Fruit fly (Drosophila melanogaster) whole organism, embryonic: ENCODE measurements around the gene Ns1.
A peak's percentile ranks its signal among the peaks of the same experiment; 100 is the strongest.

Source experiments
- Ada2b ChIP-seq: fragments of 200-800 bp; sonication (Bioruptor generic); IDR thresholded peaks from 2 replicates; pipeline ENCODE4 v1.3.6; 2022; ENCODE audit warnings: missing biosample characterization, missing genetic modification characterization
- B-H2 ChIP-seq: fragments of 200-800 bp; sonication (Bioruptor generic); optimal IDR thresholded peaks from 2 replicates; lab custom pipeline; 2018; ENCODE audit warnings: missing biosample characterization, mild to moderate bottlenecking, missing genetic modification characterization
- CG10959 ChIP-seq: fragments of 200-800 bp; sonication (Bioruptor generic); IDR thresholded peaks from 2 replicates; pipeline ENCODE4 v1.3.6; 2022; ENCODE audit warnings: missing biosample characterization, missing genetic modification characterization
- CG12769 ChIP-seq: fragments of 200-800 bp; sonication (Bioruptor generic); optimal IDR thresholded peaks from 2 replicates; lab custom pipeline; 2019; ENCODE audit warnings: missing biosample characterization, mild to moderate bottlenecking, missing genetic modification characterization, moderate library complexity
- CG12942 ChIP-seq: fragments of 200-800 bp; sonication (Bioruptor generic); optimal IDR thresholded peaks from 3 replicates; lab custom pipeline; 2016; ENCODE audit warnings: missing biosample characterization, missing genetic modification characterization
- CG13296 ChIP-seq: fragments of 200-800 bp; sonication (Bioruptor generic); optimal IDR thresholded peaks from 3 replicates; lab custom pipeline; 2018; ENCODE audit warnings: missing biosample characterization, mild to moderate bottlenecking, missing genetic modification characterization
- CG14441 ChIP-seq: fragments of 200-800 bp; sonication (Bioruptor generic); IDR thresholded peaks from 2 replicates; pipeline ENCODE4 v1.3.6; 2022; ENCODE audit warnings: missing biosample characterization, missing genetic modification characterization
- CG14860 ChIP-seq: fragments of 200-800 bp; sonication (Bioruptor generic); IDR thresholded peaks from 3 replicates; pipeline ENCODE4 v1.3.6; 2022; ENCODE audit warnings: missing biosample characterization, missing genetic modification characterization; ENCODE audit not compliant: partially characterized antibody
- CG1529 ChIP-seq: fragments of 200-800 bp; sonication (Bioruptor generic); optimal IDR thresholded peaks from 3 replicates; lab custom pipeline; 2018; ENCODE audit warnings: missing biosample characterization, missing genetic modification characterization
- CG15601 ChIP-seq: fragments of 200-800 bp; sonication (Bioruptor generic); optimal IDR thresholded peaks from 3 replicates; lab custom pipeline; 2019; ENCODE audit warnings: missing biosample characterization, mild to moderate bottlenecking, missing genetic modification characterization, moderate library complexity
- CG17328 ChIP-seq: fragments of 200-800 bp; sonication (Bioruptor generic); IDR thresholded peaks from 2 replicates; pipeline ENCODE4 v1.3.6; 2022; ENCODE audit warnings: missing biosample characterization, missing genetic modification characterization
- CG17385 ChIP-seq: fragments of 200-800 bp; sonication (Bioruptor generic); optimal IDR thresholded peaks from 3 replicates; lab custom pipeline; 2018; ENCODE audit warnings: missing biosample characterization, mild to moderate bottlenecking, missing genetic modification characterization
- CG30403 ChIP-seq: fragments of 200-800 bp; sonication (Bioruptor generic); optimal IDR thresholded peaks from 3 replicates; lab custom pipeline; 2016; ENCODE audit warnings: missing biosample characterization, missing genetic modification characterization
- CG3163 ChIP-seq: fragments of 200-800 bp; sonication (Bioruptor generic); optimal IDR thresholded peaks from 3 replicates; lab custom pipeline; 2016; ENCODE audit warnings: missing biosample characterization, missing genetic modification characterization
- CG4404 ChIP-seq: fragments of 200-800 bp; sonication (Bioruptor generic); IDR thresholded peaks from 2 replicates; pipeline ENCODE4 v1.3.6; 2022; ENCODE audit warnings: missing biosample characterization, missing genetic modification characterization
- CG6813 ChIP-seq: fragments of 200-800 bp; sonication (Bioruptor generic); optimal IDR thresholded peaks from 2 replicates; lab custom pipeline; 2017; ENCODE audit warnings: missing biosample characterization, missing genetic modification characterization, mild to moderate bottlenecking, moderate library complexity, missing genetic modification reagents
- CG7271 ChIP-seq: fragments of 200-800 bp; sonication (Bioruptor generic); optimal IDR thresholded peaks from 2 replicates; lab custom pipeline; 2018; ENCODE audit warnings: missing biosample characterization, mild to moderate bottlenecking, missing genetic modification characterization, moderate library complexity
- CG7357 ChIP-seq: fragments of 200-800 bp; sonication (Bioruptor generic); IDR thresholded peaks from 3 replicates; pipeline ENCODE4 v1.3.6; 2022; ENCODE audit warnings: missing biosample characterization, missing genetic modification characterization
- CG8388 ChIP-seq: fragments of 200-800 bp; sonication (Bioruptor generic); optimal IDR thresholded peaks from 2 replicates; lab custom pipeline; 2019; ENCODE audit warnings: missing biosample characterization, mild to moderate bottlenecking, missing genetic modification characterization, moderate library complexity
- CG8924 ChIP-seq: fragments of 200-800 bp; optimal IDR thresholded peaks from 3 replicates; lab custom pipeline; 2019; ENCODE audit warnings: missing biosample characterization, mild to moderate bottlenecking, missing genetic modification characterization, moderate library complexity
- Chrac-16 ChIP-seq: fragments of 200-800 bp; sonication (Bioruptor generic); optimal IDR thresholded peaks from 3 replicates; lab custom pipeline; 2016; ENCODE audit warnings: missing biosample characterization, missing genetic modification characterization
- CoRest ChIP-seq: fragments of 200-800 bp; sonication (Bioruptor generic); optimal IDR thresholded peaks from 3 replicates; lab custom pipeline; 2018; ENCODE audit warnings: missing biosample characterization, mild to moderate bottlenecking, missing genetic modification characterization, moderate library complexity
- Dfd ChIP-seq, 2 experiments: fragments of >200 bp; optimal IDR thresholded peaks; 2 replicates each; lab custom pipeline; 2017; ENCODE audit warnings: missing biosample characterization in 2 of 2, missing genetic modification characterization in 2 of 2
- Dip2 ChIP-seq: fragments of 200-800 bp; sonication (Bioruptor generic); IDR thresholded peaks from 2 replicates; pipeline ENCODE4 v1.3.6; 2022; ENCODE audit warnings: missing biosample characterization, missing genetic modification characterization
- E2f1 ChIP-seq: fragments of 200-800 bp; sonication (Bioruptor generic); IDR thresholded peaks from 2 replicates; pipeline ENCODE4 v1.3.6; 2022; ENCODE audit warnings: missing biosample characterization, missing genetic modification characterization
- Elba2 ChIP-seq: fragments of 200-800 bp; sonication (Bioruptor generic); optimal IDR thresholded peaks from 3 replicates; lab custom pipeline; 2016; ENCODE audit warnings: missing biosample characterization, missing genetic modification characterization
- Hey ChIP-seq: fragments of 200-800 bp; sonication (Bioruptor generic); optimal IDR thresholded peaks from 3 replicates; lab custom pipeline; 2018; ENCODE audit warnings: missing biosample characterization, mild to moderate bottlenecking, missing genetic modification characterization
- MTF-1 ChIP-seq: fragments of 200-800 bp; sonication (Bioruptor generic); optimal IDR thresholded peaks from 2 replicates; lab custom pipeline; 2018; ENCODE audit warnings: missing biosample characterization, mild to moderate bottlenecking, missing genetic modification characterization, borderline replicate concordance
- Myb ChIP-seq: fragments of 200-800 bp; sonication (Bioruptor generic); optimal IDR thresholded peaks from 2 replicates; lab custom pipeline; 2016; ENCODE audit warnings: missing biosample characterization, missing genetic modification characterization
- NC2α ChIP-seq: fragments of 200-800 bp; sonication (Bioruptor generic); optimal IDR thresholded peaks from 2 replicates; lab custom pipeline; 2016; ENCODE audit warnings: missing biosample characterization, missing genetic modification characterization
- Stat92E ChIP-seq, 3 experiments: fragments of >200 bp in 2 of 3; fragments of 200-800 bp in 1 of 3; sonication (Bioruptor generic) in 1 of 3; optimal IDR thresholded peaks; 2 replicates each; lab custom pipeline; 2017 to 2019; ENCODE audit warnings: missing biosample characterization in 3 of 3, missing genetic modification characterization in 3 of 3, mild to moderate bottlenecking in 1 of 3, moderate library complexity in 1 of 3
- abd-A ChIP-seq: fragments of 200-800 bp; sonication (Bioruptor generic); optimal IDR thresholded peaks from 3 replicates; lab custom pipeline; 2019; ENCODE audit warnings: missing biosample characterization, mild to moderate bottlenecking, missing genetic modification characterization, moderate library complexity
- al ChIP-seq: fragments of 200-800 bp; sonication (Bioruptor generic); IDR thresholded peaks from 2 replicates; pipeline ENCODE4 v1.3.6; 2022; ENCODE audit warnings: missing biosample characterization, missing genetic modification characterization
- bab2 ChIP-seq: fragments of 200-800 bp; sonication (Bioruptor generic); optimal IDR thresholded peaks from 2 replicates; lab custom pipeline; 2016; ENCODE audit warnings: missing biosample characterization, missing genetic modification characterization
- cad ChIP-seq: fragments of >200 bp; optimal IDR thresholded peaks from 2 replicates; lab custom pipeline; 2017; ENCODE audit warnings: missing biosample characterization, missing genetic modification characterization
- exex ChIP-seq: fragments of 200-800 bp; sonication (Bioruptor generic); optimal IDR thresholded peaks from 4 replicates; lab custom pipeline; 2018; ENCODE audit warnings: missing biosample characterization, mild to moderate bottlenecking, missing genetic modification characterization, moderate library complexity
- fd102C ChIP-seq: fragments of 200-800 bp; sonication (Bioruptor generic); optimal IDR thresholded peaks from 2 replicates; lab custom pipeline; 2018; ENCODE audit warnings: missing biosample characterization, mild to moderate bottlenecking, missing genetic modification characterization, moderate library complexity
- hkb ChIP-seq, 2 experiments: fragments of 200-800 bp in 1 of 2; fragments of >200 bp in 1 of 2; sonication (Bioruptor generic) in 1 of 2; IDR thresholded peaks in 1 of 2; optimal IDR thresholded peaks in 1 of 2; 2 replicates each; pipeline versions ENCODE4 v1.3.6 to Lab custom; 2017 to 2022; ENCODE audit warnings: missing biosample characterization in 1 of 2, missing genetic modification characterization in 1 of 2
- inv ChIP-seq: fragments of 200-800 bp; sonication (Bioruptor generic); IDR thresholded peaks from 2 replicates; pipeline ENCODE4 v1.3.6; 2022; ENCODE audit warnings: missing biosample characterization, missing genetic modification characterization; ENCODE audit not compliant: partially characterized antibody
- pan ChIP-seq, 4 experiments: fragments of >200 bp in 3 of 4; fragments of 200-800 bp in 1 of 4; sonication (Bioruptor generic) in 1 of 4; optimal IDR thresholded peaks in 3 of 4; IDR thresholded peaks in 1 of 4; 2 replicates each; pipeline versions ENCODE4 v1.3.6 to Lab custom; 2017 to 2022; ENCODE audit warnings: missing biosample characterization in 2 of 4, missing genetic modification characterization in 2 of 4, mixed read lengths in 1 of 4
- peb ChIP-seq: fragments of 200-800 bp; sonication (Bioruptor generic); IDR thresholded peaks from 2 replicates; pipeline ENCODE4 v1.3.6; 2022; ENCODE audit warnings: missing biosample characterization, missing genetic modification characterization
- pita ChIP-seq: fragments of 200-800 bp; sonication (Bioruptor generic); optimal IDR thresholded peaks from 2 replicates; lab custom pipeline; 2017; ENCODE audit warnings: missing biosample characterization, mild to moderate bottlenecking, missing genetic modification characterization
- seq ChIP-seq: fragments of 200-800 bp; sonication (Bioruptor generic); IDR thresholded peaks from 2 replicates; pipeline ENCODE4 v1.3.6; 2022; ENCODE audit warnings: missing biosample characterization, missing genetic modification characterization
- sim ChIP-seq: fragments of 200-800 bp; sonication (Bioruptor generic); IDR thresholded peaks from 2 replicates; pipeline ENCODE4 v1.3.6; 2022; ENCODE audit warnings: missing biosample characterization, missing genetic modification characterization
- tin ChIP-seq: fragments of 200-800 bp; sonication (Bioruptor generic); optimal IDR thresholded peaks from 3 replicates; lab custom pipeline; 2016; ENCODE audit warnings: missing biosample characterization, missing genetic modification characterization
- trem ChIP-seq: fragments of 200-800 bp; optimal IDR thresholded peaks from 3 replicates; lab custom pipeline; 2019; ENCODE audit warnings: missing biosample characterization, mild to moderate bottlenecking, missing genetic modification characterization, moderate library complexity
- twi ChIP-seq: fragments of 200-800 bp; optimal IDR thresholded peaks from 2 replicates; lab custom pipeline; 2019; ENCODE audit warnings: missing biosample characterization, mild to moderate bottlenecking, missing genetic modification characterization, moderate library complexity
- zen2 ChIP-seq: fragments of 200-800 bp; sonication (Bioruptor generic); IDR thresholded peaks from 3 replicates; pipeline ENCODE4 v1.3.6; 2022; ENCODE audit warnings: missing biosample characterization, missing genetic modification characterization; ENCODE audit not compliant: partially characterized antibody

The Ns1 gene

dm6 chr3R:17080666-17081358 is 8.3 kb upstream of the Ns1 start (continued):
- TF ChIP-seq twi = peak; percentile 84
- TF ChIP-seq Myb (GFP tag; lab: Kevin White, UChicago) = peak; percentile 25
- peak; percentile 96 for TF ChIP-seq CG1529 (GFP tag; lab: Kevin White, UChicago)
- TF ChIP-seq CG10959 (GFP tag; lab: Robert Waterston, UW) = peak; percentile 77
- peak; percentile 94 for TF ChIP-seq tin (GFP tag; lab: Kevin White, UChicago)
- TF ChIP-seq Hey (tag; lab: Kevin White, UChicago) = no peak
- peak; percentile 94 for TF ChIP-seq Chrac-16 (GFP tag; lab: Kevin White, UChicago)
- peak; percentile 94 for TF ChIP-seq E2f1 (GFP tag; lab: Robert Waterston, UW)
- no peak for TF ChIP-seq hkb (optimal IDR thresholded peaks at IDR 0.05; lab: Kevin White, UChicago)
- TF ChIP-seq hkb (GFP tag; IDR thresholded peaks at IDR 0.05; lab: Robert Waterston, UW) = peak; percentile 98
- TF ChIP-seq CG7271 (tag; lab: Kevin White, UChicago) = no peak
- peak; percentile 90 for TF ChIP-seq peb (GFP tag; lab: Robert Waterston, UW)
- TF ChIP-seq MTF-1 = peak; percentile 71
- peak in 1 of 3 experiments; percentile 86 for TF ChIP-seq Stat92E (GFP tag; optimal IDR thresholded peaks at IDR 0.05; lab: Kevin White, UChicago)
- TF ChIP-seq CG14860 (GFP tag; lab: Robert Waterston, UW) = no peak
- TF ChIP-seq sim (GFP tag; lab: Robert Waterston, UW) = peak; percentile 90; the same call in 1 of the 2 replicates
- TF ChIP-seq Ada2b (GFP tag; lab: Robert Waterston, UW) = peak; percentile 86
- no peak for TF ChIP-seq zen2
- TF ChIP-seq abd-A = no peak
- peak; percentile 99 for TF ChIP-seq CG8388
- TF ChIP-seq fd102C (GFP tag; lab: Kevin White, UChicago) = peak; percentile 44
- peak; percentile 78 for TF ChIP-seq CG4404
- TF ChIP-seq CG7357 (GFP tag; lab: Robert Waterston, UW) = peak; percentile 85
- TF ChIP-seq exex = peak; percentile 53
- TF ChIP-seq Elba2 (GFP tag; lab: Kevin White, UChicago) = peak; percentile 39
- TF ChIP-seq CG8924 (tag; lab: Kevin White, UChicago) = peak; percentile 96
- TF ChIP-seq al = peak; percentile 85
- peak; percentile 90 for TF ChIP-seq CG12769
- TF ChIP-seq B-H2 (GFP tag; lab: Kevin White, UChicago) = peak; percentile 68
- TF ChIP-seq CG3163 = peak; percentile 61
- TF ChIP-seq CG17385 (GFP tag; lab: Kevin White, UChicago) = peak; percentile 94
- no peak for TF ChIP-seq pita (GFP tag; lab: Kevin White, UChicago)
- peak; percentile 93 for TF ChIP-seq trem (tag; lab: Kevin White, UChicago)
- TF ChIP-seq CG15601 (tag; lab: Kevin White, UChicago) = peak; percentile 94
- TF ChIP-seq CG6813 (GFP tag; lab: Kevin White, UChicago) = peak; percentile 94
- peak; percentile 94 for TF ChIP-seq CG13296 (GFP tag; lab: Kevin White, UChicago)
- TF ChIP-seq cad = no peak
- peak; percentile 88 for TF ChIP-seq bab2 (GFP tag; lab: Kevin White, UChicago)
- TF ChIP-seq CG12942 (GFP tag; lab: Kevin White, UChicago) = peak; percentile 87
- TF ChIP-seq Dfd (GFP tag; optimal IDR thresholded peaks at IDR 0.05; lab: Kevin White, UChicago) = no peak
- TF ChIP-seq CG14441 (GFP tag; lab: Robert Waterston, UW) = peak; percentile 92
- no peak for TF ChIP-seq pan (optimal IDR thresholded peaks at IDR 0.05; lab: Kevin White, UChicago)
- TF ChIP-seq pan (GFP tag; optimal IDR thresholded peaks at IDR 0.05 in 1 of 2, IDR thresholded peaks at IDR 0.05 in 1 of 2) = peak in 1 of 2 experiments; percentile 96
- TF ChIP-seq CoRest (tag; lab: Kevin White, UChicago) = peak; percentile 96
- TF ChIP-seq inv (GFP tag; lab: Robert Waterston, UW) = no peak
- TF ChIP-seq seq (GFP tag; lab: Robert Waterston, UW) = peak; percentile 96
- peak; percentile 41; the same call in 1 of the 2 replicates for TF ChIP-seq Dip2 (GFP tag; lab: Robert Waterston, UW)
- TF ChIP-seq NC2α = peak; percentile 79
- TF ChIP-seq CG30403 (GFP tag; lab: Kevin White, UChicago) = peak; percentile 97
- TF ChIP-seq CG17328 (GFP tag; lab: Robert Waterston, UW) = peak; percentile 94
